Worm (Caenorhabditis elegans): ENCODE data around the gene F59A6.3.

DNA sequence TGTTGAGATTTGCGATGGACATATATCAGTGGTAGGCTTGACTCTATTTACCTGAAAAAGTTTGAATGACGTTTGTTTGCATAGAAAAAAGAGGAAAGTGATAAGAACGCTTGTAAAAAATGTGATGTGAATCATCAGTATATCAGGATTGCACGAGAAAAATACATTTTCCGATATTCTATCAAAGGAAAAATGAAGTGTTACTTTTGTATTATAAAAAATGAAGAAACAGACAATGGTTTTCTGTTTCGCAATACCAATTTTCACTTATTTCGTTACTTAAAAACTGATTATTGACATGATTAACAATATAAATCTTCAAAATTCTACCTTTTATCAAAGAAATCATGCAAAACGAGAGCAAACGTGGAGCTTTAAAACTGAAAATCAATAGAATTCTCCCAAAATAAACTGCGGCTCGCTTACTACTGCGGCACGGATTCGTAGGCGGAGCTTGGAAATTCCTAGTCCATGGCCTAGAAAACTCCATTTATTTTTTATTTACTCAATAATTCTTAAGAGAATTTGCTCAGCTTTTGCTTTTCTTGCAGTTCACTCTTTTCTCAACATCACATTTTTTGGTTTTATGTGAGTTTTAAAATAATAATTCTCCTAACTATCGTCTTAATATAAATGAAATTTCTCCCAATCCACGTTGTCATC is 14.5 kb upstream of the F59A6.3 start, which contains the start of the genes eif-1 and vps-24:
- TF ChIP-seq nhr-12 (tag; optimal IDR thresholded peaks at IDR 0.05), result no peak
- no peak for TF ChIP-seq alr-1 (tag; optimal IDR thresholded peaks at IDR 0.05; ENCODE audit: borderline replicate concordance)
- TF ChIP-seq tbx-2 (tag; optimal IDR thresholded peaks at IDR 0.05), result peak; percentile 47

Data from whole organism, L1 larva.